Worm (Caenorhabditis elegans) whole organism, L3 larva: Measurements from ENCODE around the gene F54F12.1.

Experiments used
- R02D3.7 ChIP-seq: fragments of 150-350 bp; optimal IDR thresholded peaks from 2 replicates; lab custom pipeline; 2014; ENCODE audit warnings: missing biosample characterization, missing genetic modification characterization
- ZK546.5 ChIP-seq: sonication (generic microtip); optimal IDR thresholded peaks from 2 replicates; lab custom pipeline; 2017; ENCODE audit warnings: missing biosample characterization, missing genetic modification characterization
- aly-2 ChIP-seq: fragments of 150-350 bp; optimal IDR thresholded peaks from 2 replicates; lab custom pipeline; 2014; ENCODE audit warnings: missing biosample characterization, missing genetic modification characterization
- ama-1 ChIP-seq: fragments of 150-350 bp; optimal IDR thresholded peaks from 2 replicates; lab custom pipeline; 2018
- ceh-82 ChIP-seq: fragments of 150-350 bp; optimal IDR thresholded peaks from 2 replicates; lab custom pipeline; 2014; ENCODE audit warnings: missing biosample characterization, missing genetic modification characterization
- ceh-9 ChIP-seq: sonication (generic microtip); optimal IDR thresholded peaks from 2 replicates; lab custom pipeline; 2018; ENCODE audit warnings: missing biosample characterization, missing genetic modification characterization
- daf-12 ChIP-seq: fragments of 150-350 bp; optimal IDR thresholded peaks from 2 replicates; lab custom pipeline; 2014; ENCODE audit warnings: missing biosample characterization, missing genetic modification reagents, missing genetic modification characterization
- egl-27 ChIP-seq: sonication (generic microtip); optimal IDR thresholded peaks from 4 replicates; lab custom pipeline; 2017; ENCODE audit warnings: missing biosample characterization, missing genetic modification reagents, missing genetic modification characterization
- egl-5 ChIP-seq: fragments of 150-350 bp; optimal IDR thresholded peaks from 2 replicates; lab custom pipeline; 2017; ENCODE audit warnings: missing biosample characterization, missing genetic modification reagents, missing genetic modification characterization, inconsistent platforms
- elt-1 ChIP-seq: fragments of 150-350 bp; optimal IDR thresholded peaks from 2 replicates; lab custom pipeline; 2014; ENCODE audit warnings: missing biosample characterization, missing genetic modification characterization
- elt-2 ChIP-seq: sonication (generic microtip); optimal IDR thresholded peaks from 2 replicates; lab custom pipeline; 2016; ENCODE audit warnings: missing genetic modification reagents, mild to moderate bottlenecking, missing genetic modification characterization, missing compliant biosample characterization
- elt-3 ChIP-seq, 3 experiments: fragments of 150-350 bp in 1 of 3; sonication (generic microtip) in 2 of 3; optimal IDR thresholded peaks; 2 replicates in 2 of 3; 4 replicates in 1 of 3; lab custom pipeline; 2014 to 2017; ENCODE audit warnings: missing biosample characterization in 3 of 3, missing genetic modification characterization in 3 of 3
- eor-1 ChIP-seq, 2 experiments: fragments of 150-350 bp; optimal IDR thresholded peaks; 2 replicates each; lab custom pipeline; 2014 to 2018; ENCODE audit warnings: missing biosample characterization in 2 of 2, missing genetic modification characterization in 2 of 2
- fkh-10 ChIP-seq: sonication (generic microtip); optimal IDR thresholded peaks from 2 replicates; lab custom pipeline; 2017; ENCODE audit warnings: missing biosample characterization, missing genetic modification reagents, missing genetic modification characterization
- fkh-2 ChIP-seq: fragments of 150-350 bp; optimal IDR thresholded peaks from 2 replicates; lab custom pipeline; 2014; ENCODE audit warnings: missing biosample characterization, missing genetic modification reagents, missing genetic modification characterization
- fos-1 ChIP-seq: fragments of 150-350 bp; optimal IDR thresholded peaks from 2 replicates; lab custom pipeline; 2014; ENCODE audit warnings: missing biosample characterization, missing genetic modification characterization
- hmg-11 ChIP-seq: sonication (generic microtip); optimal IDR thresholded peaks from 2 replicates; lab custom pipeline; 2016; ENCODE audit warnings: missing genetic modification characterization, missing compliant biosample characterization
- jun-1 ChIP-seq: fragments of 150-350 bp; optimal IDR thresholded peaks from 2 replicates; lab custom pipeline; 2014; ENCODE audit warnings: missing biosample characterization, missing genetic modification reagents, missing genetic modification characterization
- lin-15B ChIP-seq: fragments of 150-350 bp; optimal IDR thresholded peaks from 2 replicates; lab custom pipeline; 2014; ENCODE audit warnings: missing biosample characterization, missing genetic modification characterization
- lin-39 ChIP-seq: fragments of 150-350 bp; optimal IDR thresholded peaks from 2 replicates; lab custom pipeline; 2018; ENCODE audit warnings: missing biosample characterization, missing genetic modification reagents, missing genetic modification characterization
- lsy-12 ChIP-seq: sonication (generic microtip); optimal IDR thresholded peaks from 2 replicates; lab custom pipeline; 2016; ENCODE audit warnings: mild to moderate bottlenecking, missing genetic modification characterization, missing compliant biosample characterization
- mdl-1 ChIP-seq: fragments of 150-350 bp; optimal IDR thresholded peaks from 2 replicates; lab custom pipeline; 2014; ENCODE audit warnings: missing biosample characterization, missing genetic modification characterization
- mml-1 ChIP-seq: fragments of 150-350 bp; sonication (generic microtip); optimal IDR thresholded peaks from 3 replicates; lab custom pipeline; 2014; ENCODE audit warnings: missing biosample characterization, missing genetic modification characterization
- nfya-1 ChIP-seq: sonication (generic microtip); optimal IDR thresholded peaks from 2 replicates; lab custom pipeline; 2017; ENCODE audit warnings: missing genetic modification characterization, mild to moderate bottlenecking, missing compliant biosample characterization, antibody characterized with exemption, moderate library complexity; ENCODE audit not compliant: insufficient read depth
- nhr-12 ChIP-seq: fragments of 150-350 bp; optimal IDR thresholded peaks from 2 replicates; lab custom pipeline; 2014; ENCODE audit warnings: missing biosample characterization, missing genetic modification characterization
- nhr-237 ChIP-seq: fragments of 150-350 bp; optimal IDR thresholded peaks from 2 replicates; lab custom pipeline; 2014; ENCODE audit warnings: missing biosample characterization, missing genetic modification characterization
- nhr-67 ChIP-seq: fragments of 150-350 bp; optimal IDR thresholded peaks from 2 replicates; lab custom pipeline; 2014; ENCODE audit warnings: missing biosample characterization, missing genetic modification characterization
- nhr-76 ChIP-seq: fragments of 150-350 bp; sonication (generic microtip); optimal IDR thresholded peaks from 5 replicates; lab custom pipeline; 2014; ENCODE audit warnings: missing biosample characterization, missing genetic modification characterization
- nhr-77 ChIP-seq: fragments of 150-350 bp; optimal IDR thresholded peaks from 2 replicates; lab custom pipeline; 2014; ENCODE audit warnings: missing biosample characterization, missing genetic modification characterization
- pha-4 ChIP-seq: fragments of 150-350 bp; optimal IDR thresholded peaks from 2 replicates; lab custom pipeline; 2014; ENCODE audit warnings: missing biosample characterization, missing genetic modification reagents, missing genetic modification characterization
- pqm-1 ChIP-seq: fragments of 150-350 bp; optimal IDR thresholded peaks from 2 replicates; lab custom pipeline; 2017; ENCODE audit warnings: missing biosample characterization, missing genetic modification characterization, inconsistent platforms
- skn-1 ChIP-seq: fragments of 150-350 bp; optimal IDR thresholded peaks from 2 replicates; lab custom pipeline; 2014; ENCODE audit warnings: missing biosample characterization, missing genetic modification characterization
- unc-39 ChIP-seq: sonication (generic microtip); optimal IDR thresholded peaks from 4 replicates; lab custom pipeline; 2017; ENCODE audit warnings: missing biosample characterization, missing genetic modification characterization
- unc-62 ChIP-seq: fragments of 150-350 bp; sonication (generic microtip); optimal IDR thresholded peaks from 4 replicates; lab custom pipeline; 2014; ENCODE audit warnings: missing biosample characterization, missing genetic modification reagents, missing genetic modification characterization
- zag-1 ChIP-seq: fragments of 150-350 bp; optimal IDR thresholded peaks from 2 replicates; lab custom pipeline; 2014; ENCODE audit warnings: missing biosample characterization, missing genetic modification characterization
- ztf-11 ChIP-seq: fragments of 150-350 bp; optimal IDR thresholded peaks from 2 replicates; lab custom pipeline; 2014; ENCODE audit warnings: missing biosample characterization, missing genetic modification characterization
- ztf-4 ChIP-seq: fragments of 150-350 bp; optimal IDR thresholded peaks from 2 replicates; lab custom pipeline; 2014; ENCODE audit warnings: missing biosample characterization, missing genetic modification characterization

The F54F12.1 gene

DNA sequence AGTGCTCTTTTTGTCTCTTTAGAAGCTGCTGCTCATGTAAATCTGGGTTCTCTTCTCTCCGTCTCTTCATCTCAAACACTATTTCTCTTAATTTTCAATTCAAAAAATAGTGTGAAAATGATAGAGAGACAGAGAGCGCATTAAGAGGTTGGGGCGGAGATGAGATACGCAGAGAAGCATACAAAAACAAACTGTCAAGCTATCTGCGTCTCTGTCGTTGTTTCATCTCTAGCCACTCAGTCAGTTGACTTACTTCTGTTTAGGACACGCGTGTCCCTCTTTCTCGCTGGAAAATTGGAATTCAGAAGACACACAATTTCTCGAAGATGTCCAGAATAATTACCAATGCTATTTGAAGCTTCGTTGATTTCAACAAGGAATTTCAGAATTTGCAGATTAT, 5.9 kb upstream of the F54F12.1 start (continued):
- TF ChIP-seq mdl-1 (tag; lab: Kevin White, UChicago) (peak; percentile 85), nhr-77 (tag; lab: Kevin White, UChicago) (peak; percentile 66), nhr-76 (tag; lab: Kevin White, UChicago) (no peak)

DNA sequence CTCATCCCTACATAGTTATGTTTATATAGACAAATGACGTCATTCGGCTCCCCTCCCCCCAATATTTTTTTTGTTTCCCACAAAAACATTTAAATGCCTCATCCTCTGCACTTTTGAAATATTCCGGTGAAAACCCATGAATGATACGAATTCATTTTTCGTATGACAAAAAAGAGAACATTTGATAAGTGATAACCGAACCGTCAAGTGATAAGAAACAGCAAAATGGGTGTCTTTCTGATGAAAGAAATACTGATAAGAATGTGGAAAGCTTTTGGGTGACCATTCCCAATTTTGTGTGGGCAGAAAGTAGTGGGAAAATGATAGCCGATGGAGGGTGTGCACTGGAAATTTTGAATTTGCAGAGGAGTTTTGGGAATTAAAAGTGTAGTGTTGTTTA, 4.1 kb upstream of the F54F12.1 start:
- peak; percentile 6 for TF ChIP-seq nfya-1 (tag; lab: Kevin White, UChicago)
- no peak for TF ChIP-seq nhr-12
- TF ChIP-seq fkh-10 (GFP tag; lab: Kevin White, UChicago), result no peak
- peak; percentile 71 for TF ChIP-seq jun-1 (tag; lab: Kevin White, UChicago)
- TF ChIP-seq lin-15B (tag; lab: Kevin White, UChicago), result no peak
- no peak for TF ChIP-seq ztf-4 (tag; lab: Kevin White, UChicago)
- TF ChIP-seq eor-1 (tag; optimal IDR thresholded peaks at IDR 0.05; lab: Kevin White, UChicago), result no peak
- no peak for TF ChIP-seq R02D3.7
- TF ChIP-seq nhr-237 (tag; lab: Kevin White, UChicago), result no peak
- no peak for TF ChIP-seq fkh-2
- TF ChIP-seq egl-27, result peak; percentile 3
- TF ChIP-seq elt-2, result peak; percentile 94
- peak; percentile 97 for TF ChIP-seq pqm-1 (tag; lab: Kevin White, UChicago)
- TF ChIP-seq lsy-12 (tag; lab: Kevin White, UChicago), result no peak
- peak; percentile 65 for TF ChIP-seq pha-4 (tag; lab: Kevin White, UChicago)
- TF ChIP-seq aly-2 (tag; lab: Kevin White, UChicago), result no peak
- peak; percentile 41 for TF ChIP-seq skn-1 (tag; lab: Kevin White, UChicago)

DNA sequence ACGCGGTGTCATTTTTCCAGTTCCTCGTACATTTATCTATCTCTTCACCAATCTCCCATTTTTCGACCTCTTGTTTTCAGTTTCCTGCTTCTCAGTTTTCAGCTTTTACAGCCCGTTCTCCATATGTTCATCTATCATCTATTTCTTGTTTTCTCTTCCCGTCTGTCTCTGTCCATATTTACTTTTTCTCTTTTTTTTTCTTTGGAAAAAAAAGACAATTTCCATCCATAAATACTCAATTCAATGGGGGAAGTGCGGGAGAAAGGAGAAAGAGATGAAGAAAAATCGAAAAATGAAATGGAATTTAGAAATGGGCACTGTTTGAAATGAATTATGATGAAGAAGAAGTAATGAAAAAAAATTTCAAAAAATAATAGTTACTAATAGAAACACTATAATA, 2.9 kb upstream of the F54F12.1 start:
- TF ChIP-seq fos-1 (tag; lab: Kevin White, UChicago) (no peak), nhr-76 (tag; lab: Kevin White, UChicago) (no peak), fkh-10 (GFP tag; lab: Kevin White, UChicago) (no peak), pha-4 (tag; lab: Kevin White, UChicago) (peak; percentile 97), pqm-1 (tag; lab: Kevin White, UChicago) (no peak)

DNA sequence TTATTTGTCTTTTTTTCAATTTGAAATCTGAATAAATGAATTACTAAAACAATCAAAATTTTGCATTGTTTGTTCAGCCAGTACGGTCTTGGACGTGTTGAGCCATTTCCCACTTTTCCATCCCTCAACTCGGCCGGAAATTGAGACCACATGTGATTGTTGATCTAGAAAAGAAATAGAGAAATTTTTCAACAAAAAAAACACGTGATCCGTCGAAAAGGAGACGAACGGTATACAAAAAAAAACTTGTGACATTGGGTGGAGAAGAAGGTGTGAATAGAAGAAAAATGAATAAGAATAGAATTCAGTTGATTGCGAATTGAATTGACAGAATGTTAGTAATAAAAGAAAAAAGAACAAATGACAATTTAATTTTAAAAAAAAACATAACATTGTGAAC, 1.5 kb upstream of the F54F12.1 start:
- TF ChIP-seq daf-12 (no peak), jun-1 (tag; lab: Kevin White, UChicago) (no peak), nhr-77 (tag; lab: Kevin White, UChicago) (no peak), ztf-11 (tag; lab: Kevin White, UChicago) (no peak), ceh-82 (tag; lab: Kevin White, UChicago) (no peak), elt-3 (tag; optimal IDR thresholded peaks at IDR 0.05; lab: Kevin White, UChicago) (no peak), ceh-9 (no peak), ZK546.5 (no peak)

DNA sequence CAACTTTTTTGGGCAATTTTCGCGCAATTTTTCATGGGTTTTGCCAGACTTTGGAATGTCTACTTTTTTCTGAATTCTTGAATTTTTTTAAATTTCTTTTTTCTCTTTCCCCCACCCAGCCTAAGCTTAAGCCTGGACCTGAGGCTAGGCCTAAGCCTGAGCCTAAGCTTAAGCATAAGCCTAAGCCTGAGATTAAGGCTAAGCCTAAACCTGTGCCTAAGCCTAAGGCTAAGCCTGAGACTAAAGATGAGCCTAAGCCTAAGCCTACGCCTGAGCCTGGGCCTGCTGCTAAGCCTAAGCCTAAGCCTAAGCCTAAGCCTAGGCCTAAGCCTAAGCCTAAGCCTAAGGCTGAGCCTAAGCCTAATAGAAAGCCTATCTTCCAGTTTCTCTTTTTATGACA, 988 bp upstream of the F54F12.1 start:
- no peak for TF ChIP-seq zag-1 (tag; lab: Kevin White, UChicago)
- no peak for TF ChIP-seq mml-1 (tag; lab: Kevin White, UChicago)
- TF ChIP-seq fos-1 (tag; lab: Kevin White, UChicago), result no peak
- no peak for TF ChIP-seq unc-39 (tag; lab: Kevin White, UChicago)
- TF ChIP-seq lin-15B (tag; lab: Kevin White, UChicago), result no peak
- no peak for TF ChIP-seq hmg-11 (tag; lab: Kevin White, UChicago)
- TF ChIP-seq ztf-4 (tag; lab: Kevin White, UChicago), result no peak
- no peak for TF ChIP-seq ztf-11 (tag; lab: Kevin White, UChicago)
- TF ChIP-seq egl-27, result no peak
- TF ChIP-seq pqm-1 (tag; lab: Kevin White, UChicago), result no peak
- TF ChIP-seq ceh-9, result no peak
- no peak for TF ChIP-seq fkh-10 (GFP tag; lab: Kevin White, UChicago)
- TF ChIP-seq nhr-237 (tag; lab: Kevin White, UChicago), result no peak
- no peak for TF ChIP-seq nhr-12
- TF ChIP-seq lin-39 (tag; lab: Kevin White, UChicago), result no peak
- TF ChIP-seq mdl-1 (tag; lab: Kevin White, UChicago), result no peak
- no peak for TF ChIP-seq pha-4 (tag; lab: Kevin White, UChicago)
- TF ChIP-seq, all 47 proteins: peak for 0

DNA sequence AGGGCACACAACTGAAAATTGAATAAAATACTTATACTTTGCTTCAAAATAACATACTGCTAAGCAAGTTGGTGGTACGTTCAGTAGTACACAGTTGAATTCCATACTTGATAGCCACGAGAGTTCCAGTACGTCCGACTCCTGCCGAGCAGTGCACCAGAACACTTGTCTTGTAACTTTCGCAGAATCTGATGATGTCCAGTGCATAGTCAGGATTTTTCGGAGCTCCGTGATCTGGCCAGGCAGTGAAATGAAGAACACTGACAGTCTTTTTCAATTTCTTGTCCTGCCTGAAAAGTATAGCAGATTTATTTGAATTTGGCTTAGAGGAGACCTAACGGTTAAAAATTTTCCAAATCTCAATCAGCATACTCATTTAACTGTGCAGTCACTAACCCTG, 5.3 kb downstream of the F54F12.1 start:
- TF ChIP-seq unc-39 (tag; lab: Kevin White, UChicago) (no peak), mml-1 (tag; lab: Kevin White, UChicago) (no peak), egl-5 (tag; lab: Kevin White, UChicago) (no peak), unc-62 (GFP tag; lab: Kevin White, UChicago) (no peak), hmg-11 (tag; lab: Kevin White, UChicago) (no peak), R02D3.7 (no peak), elt-2 (no peak), elt-1 (tag; lab: Kevin White, UChicago) (no peak), ama-1 (lab: Kevin White, UChicago) (no peak), ZK546.5 (no peak), fos-1 (tag; lab: Kevin White, UChicago) (no peak), skn-1 (tag; lab: Kevin White, UChicago) (no peak), jun-1 (tag; lab: Kevin White, UChicago) (no peak), nhr-67 (no peak)
